Fruit fly (Drosophila melanogaster): ENCODE data around the gene CG18814.
A peak's percentile ranks its signal among the peaks of the same experiment; 100 is the strongest.

The CG18814 gene

dm6 chr3L:16393700-16394099, 24.1 kb downstream of the CG18814 start (continued):
- TF ChIP-seq kay (GFP tag; optimal IDR thresholded peaks at IDR 0.05): no peak
- no peak for TF ChIP-seq ac (GFP tag; optimal IDR thresholded peaks at IDR 0.05)
- TF ChIP-seq CG15479 (GFP tag; optimal IDR thresholded peaks at IDR 0.05): no peak
- TF ChIP-seq CG13624 (GFP tag; optimal IDR thresholded peaks at IDR 0.05): no peak
- TF ChIP-seq lab (GFP tag; optimal IDR thresholded peaks at IDR 0.05): peak; percentile 22
- no peak for TF ChIP-seq sd (tag; optimal IDR thresholded peaks at IDR 0.05)
- no peak for TF ChIP-seq hth (optimal IDR thresholded peaks at IDR 0.05)
- no peak for TF ChIP-seq dmrt11E (tag; optimal IDR thresholded peaks at IDR 0.05)
- TF ChIP-seq her (GFP tag; optimal IDR thresholded peaks at IDR 0.05): no peak
- TF ChIP-seq exex (tag; optimal IDR thresholded peaks at IDR 0.05): no peak
- TF ChIP-seq ash1 (GFP tag; optimal IDR thresholded peaks at IDR 0.05): no peak
- no peak for TF ChIP-seq onecut (GFP tag; IDR thresholded peaks at IDR 0.05)

dm6 chr3L:16394506-16394905, 24.9 kb downstream of the CG18814 start, which contains the start of gene Gagr:
Gene Gagr (plus strand): TSS chr3L:16394586.
- TF ChIP-seq Rx (GFP tag; IDR thresholded peaks at IDR 0.05) (0 out of 2 replicates have a peak, but pooled peaks have one; percentile 10), shn (GFP tag; optimal IDR thresholded peaks at IDR 0.05) (no peak), Nf-YA (GFP tag; IDR thresholded peaks at IDR 0.05) (no peak), gcm2 (GFP tag; optimal IDR thresholded peaks at IDR 0.05) (no peak), ato (GFP tag; IDR thresholded peaks at IDR 0.05; ENCODE audit: partially characterized antibody) (no peak), dm (GFP tag; optimal IDR thresholded peaks at IDR 0.05) (no peak), lab (GFP tag; optimal IDR thresholded peaks at IDR 0.05) (no peak), Hmx (GFP tag; optimal IDR thresholded peaks at IDR 0.05) (no peak), CG5180 (GFP tag; optimal IDR thresholded peaks at IDR 0.05) (peak; percentile 40), caup (GFP tag; optimal IDR thresholded peaks at IDR 0.05; ENCODE audit: severe bottlenecking) (no peak), Gsc (GFP tag; IDR thresholded peaks at IDR 0.05) (no peak), CTCF (GFP tag; optimal IDR thresholded peaks at IDR 0.05) (no peak), cas (GFP tag; IDR thresholded peaks at IDR 0.05) (no peak), slbo (GFP tag; IDR thresholded peaks at IDR 0.05) (0 out of 2 replicates have a peak, but pooled peaks have one; percentile 25), vvl (GFP tag; IDR thresholded peaks at IDR 0.05) (peak; percentile 65; the same call in 1 of the 2 replicates), CG17912 (GFP tag; optimal IDR thresholded peaks at IDR 0.05) (no peak), Rfx (GFP tag; IDR thresholded peaks at IDR 0.05) (0 out of 2 replicates have a peak, but pooled peaks have one; percentile 22), CG9876 (GFP tag; optimal IDR thresholded peaks at IDR 0.05) (no peak), Deaf1 (tag; optimal IDR thresholded peaks at IDR 0.05) (peak; percentile 77), CG16779 (GFP tag; IDR thresholded peaks at IDR 0.05) (no peak), chinmo (GFP tag; IDR thresholded peaks at IDR 0.05; ENCODE audit: partially characterized antibody) (0 out of 4 replicates have a peak, but pooled peaks have one; percentile 60), E2f2 (GFP tag; IDR thresholded peaks at IDR 0.05) (no peak), Ravus (GFP tag; IDR thresholded peaks at IDR 0.05) (no peak), lilli (GFP tag; optimal IDR thresholded peaks at IDR 0.05) (no peak), prd (optimal IDR thresholded peaks at IDR 0.05) (no peak), prd (GFP tag; IDR thresholded peaks at IDR 0.05) (no peak), Atf3 (GFP tag; optimal IDR thresholded peaks at IDR 0.05) (no peak), crc (GFP tag; optimal IDR thresholded peaks at IDR 0.05) (no peak), grau (tag; optimal IDR thresholded peaks at IDR 0.05) (no peak)

DNA sequence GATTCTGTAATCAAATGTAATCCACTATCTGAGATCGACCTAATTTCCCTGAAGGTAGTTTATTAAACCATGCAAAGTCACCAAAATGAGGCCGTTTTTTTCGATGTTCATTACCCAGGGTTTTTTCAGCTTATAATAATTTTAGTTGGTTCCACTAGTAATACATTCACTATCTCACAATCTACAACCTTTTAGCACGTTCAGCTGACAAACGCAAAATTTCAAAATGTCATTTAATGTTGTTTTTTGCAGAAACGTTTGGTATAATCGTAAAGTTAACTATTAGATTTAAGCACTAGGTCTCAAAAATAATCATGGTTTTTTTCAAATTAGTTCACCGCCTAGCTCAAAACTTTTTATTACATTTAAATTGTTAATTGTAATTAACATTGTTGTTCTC, 30.5 kb downstream of the CG18814 start, which contains the start of gene CG44836:
CG44836 (minus strand) TSS at position 101 of the 400 bp plus-strand sequence.
- TF ChIP-seq oc (tag; optimal IDR thresholded peaks at IDR 0.05): no peak
- no peak for TF ChIP-seq dati (GFP tag; IDR thresholded peaks at IDR 0.05)
- TF ChIP-seq her (GFP tag; optimal IDR thresholded peaks at IDR 0.05): no peak
- no peak for TF ChIP-seq slbo (GFP tag; IDR thresholded peaks at IDR 0.05)
- TF ChIP-seq chif (GFP tag; optimal IDR thresholded peaks at IDR 0.05): no peak
- no peak for TF ChIP-seq pros (GFP tag; optimal IDR thresholded peaks at IDR 0.05)
- TF ChIP-seq CG3407 (GFP tag; optimal IDR thresholded peaks at IDR 0.05): no peak
- no peak for TF ChIP-seq jigr1 (GFP tag; IDR thresholded peaks at IDR 0.05)
- TF ChIP-seq CG4404 (GFP tag; IDR thresholded peaks at IDR 0.05): no peak
- TF ChIP-seq CG1602 (GFP tag; optimal IDR thresholded peaks at IDR 0.05): no peak

Measured in whole organism, embryonic.